Worm (Caenorhabditis elegans): ENCODE data around the gene F26H11.8.
A peak's percentile ranks its signal among the peaks of the same experiment; 100 is the strongest.

The F26H11.8 gene

DNA sequence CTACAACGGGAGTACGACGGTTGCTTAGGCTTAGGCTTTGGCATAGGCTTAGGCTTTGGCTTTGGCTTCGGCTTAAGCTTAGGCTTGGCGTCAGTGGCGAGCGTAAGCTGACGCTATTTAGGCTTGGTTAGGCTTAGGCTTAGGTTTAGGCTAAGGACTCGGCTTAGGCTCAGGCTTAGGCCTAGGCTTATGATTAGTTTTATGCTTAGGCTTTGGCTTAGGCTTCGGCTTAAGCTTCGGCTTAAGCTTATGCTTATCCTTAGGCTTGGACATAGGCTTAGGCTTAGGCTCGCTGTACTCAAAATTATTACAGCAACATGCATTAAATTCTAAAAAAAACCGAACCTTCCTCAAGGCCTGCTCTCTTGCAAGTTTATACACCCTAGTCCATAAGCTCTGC is 13.7 kb upstream of the F26H11.8 start:
- TF ChIP-seq ztf-23 (GFP tag; IDR thresholded peaks at IDR 0.05) (no peak), flt-1 (GFP tag; IDR thresholded peaks at IDR 0.05) (no peak), med-1 (GFP tag; optimal IDR thresholded peaks at IDR 0.05; ENCODE audit: insufficient read depth) (no peak), ztf-29 (GFP tag; IDR thresholded peaks at IDR 0.05) (peak; percentile 19; the same call in 1 of the 2 replicates)

DNA sequence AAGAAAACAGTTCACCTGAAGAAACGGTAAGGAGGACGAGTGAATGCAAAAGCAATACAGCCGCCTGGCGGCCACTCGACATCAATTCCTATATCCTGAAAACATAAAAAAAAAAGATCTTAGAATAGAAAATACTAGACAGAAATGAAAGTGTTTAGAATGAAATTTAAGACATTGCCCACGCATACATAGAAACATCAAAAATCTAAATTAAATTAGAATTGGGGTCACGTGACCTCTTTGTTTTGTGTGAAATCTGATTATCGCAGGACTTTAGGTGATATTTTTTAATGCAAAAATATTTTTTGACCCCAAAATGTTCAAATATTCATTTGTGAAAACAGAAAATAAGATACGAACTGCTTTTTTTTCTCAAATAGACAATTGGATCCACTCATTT is 10.5 kb upstream of the F26H11.8 start, which contains the start of gene acr-20:
TSS of gene acr-20 (minus strand) at position 101 of the 400 bp plus-strand sequence.
- no peak for TF ChIP-seq med-1 (GFP tag; optimal IDR thresholded peaks at IDR 0.05; ENCODE audit: insufficient read depth)
- TF ChIP-seq klf-2 (GFP tag; conservative IDR thresholded peaks at IDR 0.05): no peak
- TF ChIP-seq ref-1 (GFP tag; conservative IDR thresholded peaks at IDR 0.05): no peak
- no peak for TF ChIP-seq cog-1 (tag; optimal IDR thresholded peaks at IDR 0.05)
- TF ChIP-seq T22C8.4 (GFP tag; IDR thresholded peaks at IDR 0.05): no peak
- TF ChIP-seq flt-1 (GFP tag; IDR thresholded peaks at IDR 0.05): no peak
- TF ChIP-seq ztf-23 (GFP tag; IDR thresholded peaks at IDR 0.05): no peak
- no peak for TF ChIP-seq ztf-29 (GFP tag; IDR thresholded peaks at IDR 0.05)
- no peak for TF ChIP-seq tab-1 (GFP tag; IDR thresholded peaks at IDR 0.05)

DNA sequence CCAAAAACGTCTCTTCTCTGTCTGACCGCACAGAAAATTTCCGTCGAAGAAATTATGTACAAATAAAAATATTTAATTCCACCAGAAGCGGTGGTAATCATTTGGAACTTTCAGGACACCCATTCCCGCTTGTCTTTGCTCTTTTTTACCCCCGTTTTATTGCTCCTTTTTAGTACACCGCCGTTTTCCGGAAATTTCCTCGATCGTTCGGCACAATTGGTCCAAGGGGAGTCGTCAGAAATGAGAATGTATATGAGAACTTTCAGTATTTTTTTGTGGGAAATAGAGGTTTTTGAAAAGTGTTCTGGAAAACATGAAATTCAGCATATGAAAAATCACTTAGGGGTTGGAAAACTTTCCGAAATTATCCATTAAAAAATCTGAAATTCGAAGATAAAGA is 7.5 kb upstream of the F26H11.8 start:
- TF ChIP-seq klf-2 (GFP tag; conservative IDR thresholded peaks at IDR 0.05) (no peak), cog-1 (tag; optimal IDR thresholded peaks at IDR 0.05) (no peak), ztf-29 (GFP tag; IDR thresholded peaks at IDR 0.05) (no peak), ref-1 (GFP tag; conservative IDR thresholded peaks at IDR 0.05) (no peak), med-1 (GFP tag; optimal IDR thresholded peaks at IDR 0.05; ENCODE audit: insufficient read depth) (no peak), flt-1 (GFP tag; IDR thresholded peaks at IDR 0.05) (no peak), ztf-23 (GFP tag; IDR thresholded peaks at IDR 0.05) (no peak), tab-1 (GFP tag; IDR thresholded peaks at IDR 0.05) (no peak), T22C8.4 (GFP tag; IDR thresholded peaks at IDR 0.05) (no peak)

DNA sequence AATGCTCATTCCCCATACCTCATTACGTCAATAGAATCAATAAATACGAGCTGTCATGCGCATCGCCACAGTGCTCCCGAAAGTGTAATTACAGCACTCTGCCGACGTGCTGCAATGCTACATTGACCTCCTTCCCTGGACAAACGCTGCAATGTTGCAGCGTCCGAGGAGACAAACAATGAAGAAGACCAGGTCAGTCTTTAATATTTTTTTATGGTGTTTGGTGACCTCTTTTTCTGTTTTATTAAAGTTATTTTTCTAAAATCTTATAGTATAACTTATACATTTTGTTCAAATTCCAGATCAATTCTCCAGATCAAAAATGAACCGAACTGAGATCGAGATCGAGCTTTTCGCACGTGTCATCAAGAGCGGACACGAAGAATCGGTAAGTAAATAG is 6.9 kb upstream of the F26H11.8 start, which contains the start of gene sdz-26:
TSS of gene sdz-26 (plus strand) at position 301 of the 400 bp plus-strand sequence.
- TF ChIP-seq ztf-23 (GFP tag; IDR thresholded peaks at IDR 0.05) (no peak), T22C8.4 (GFP tag; IDR thresholded peaks at IDR 0.05) (no peak), med-1 (GFP tag; optimal IDR thresholded peaks at IDR 0.05; ENCODE audit: insufficient read depth) (no peak), tab-1 (GFP tag; IDR thresholded peaks at IDR 0.05) (no peak), ref-1 (GFP tag; conservative IDR thresholded peaks at IDR 0.05) (no peak), klf-2 (GFP tag; conservative IDR thresholded peaks at IDR 0.05) (no peak), cog-1 (tag; optimal IDR thresholded peaks at IDR 0.05) (no peak), flt-1 (GFP tag; IDR thresholded peaks at IDR 0.05) (no peak), ztf-29 (GFP tag; IDR thresholded peaks at IDR 0.05) (no peak)

DNA sequence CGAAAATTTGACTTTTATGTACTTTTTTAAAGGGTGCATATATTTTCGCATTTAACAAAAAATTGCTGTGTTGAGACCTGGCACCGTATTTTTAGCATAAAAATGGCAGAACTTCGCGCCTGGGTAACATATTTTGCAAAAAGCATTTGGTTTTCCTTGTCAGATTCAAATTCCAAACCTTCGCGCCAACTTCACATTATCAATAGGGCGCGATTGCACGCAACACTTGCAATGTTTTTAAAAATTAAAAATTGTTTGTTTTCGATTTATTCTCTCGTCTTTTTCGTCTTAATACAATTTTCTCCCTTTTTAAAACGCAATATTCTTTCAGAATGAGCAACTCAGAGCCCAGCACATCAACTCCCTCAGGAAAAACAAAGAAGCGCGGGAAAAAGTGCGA is 4.7 kb upstream of the F26H11.8 start, which contains the start of gene mes-2:
TSS of gene mes-2 (plus strand) at position 330 of the 400 bp plus-strand sequence.
- TF ChIP-seq ztf-23 (GFP tag; IDR thresholded peaks at IDR 0.05): peak; percentile 47; the same call in 1 of the 2 replicates
- TF ChIP-seq ref-1 (GFP tag; conservative IDR thresholded peaks at IDR 0.05): no peak
- TF ChIP-seq flt-1 (GFP tag; IDR thresholded peaks at IDR 0.05): peak; percentile 74; the same call in 1 of the 2 replicates

DNA sequence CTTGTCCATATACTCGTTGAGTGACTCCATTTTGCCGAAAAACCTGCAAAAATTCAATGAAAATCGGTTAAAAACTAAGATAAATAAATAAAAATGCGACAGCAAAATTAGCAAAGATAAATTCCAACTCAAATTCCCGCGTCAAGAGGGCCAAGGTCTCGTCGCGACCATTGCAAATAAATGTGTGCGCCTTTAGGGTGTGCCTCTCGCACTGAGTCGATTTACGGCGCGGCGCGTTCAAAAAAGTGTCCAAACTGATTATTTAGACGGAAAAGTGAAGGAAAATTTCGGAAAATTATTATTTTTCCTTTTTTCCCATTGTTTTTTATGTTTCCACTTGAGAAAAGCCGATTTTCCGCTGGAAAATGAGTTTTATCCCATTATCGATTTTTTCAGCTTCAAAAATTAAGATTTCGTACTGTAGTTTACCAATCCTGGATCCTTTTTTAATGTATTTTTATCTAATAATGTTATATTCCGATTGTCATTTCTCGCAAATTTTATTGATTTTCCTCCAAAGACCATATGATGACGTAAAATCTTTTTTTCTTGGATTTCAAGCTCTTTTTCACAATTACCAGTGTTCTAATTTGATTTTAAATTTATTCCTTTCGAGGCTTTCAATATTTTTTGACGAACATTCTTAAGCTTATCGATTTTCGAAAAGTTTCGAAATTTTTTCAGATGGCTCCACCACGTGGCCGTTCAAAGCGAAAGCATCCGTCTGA is 1.9 kb downstream of the F26H11.8 start, which contains the start of the genes kbp-3 and nurf-1:
TSS of gene kbp-3 (minus strand) at position 43 of the 728 bp plus-strand sequence.
TSS of gene nurf-1 (plus strand) at position 678 of the 728 bp plus-strand sequence.
- TF ChIP-seq T22C8.4 (GFP tag; IDR thresholded peaks at IDR 0.05): peak; percentile 54; the same call in 1 of the 2 replicates
- no peak for TF ChIP-seq ztf-23 (GFP tag; IDR thresholded peaks at IDR 0.05)

DNA sequence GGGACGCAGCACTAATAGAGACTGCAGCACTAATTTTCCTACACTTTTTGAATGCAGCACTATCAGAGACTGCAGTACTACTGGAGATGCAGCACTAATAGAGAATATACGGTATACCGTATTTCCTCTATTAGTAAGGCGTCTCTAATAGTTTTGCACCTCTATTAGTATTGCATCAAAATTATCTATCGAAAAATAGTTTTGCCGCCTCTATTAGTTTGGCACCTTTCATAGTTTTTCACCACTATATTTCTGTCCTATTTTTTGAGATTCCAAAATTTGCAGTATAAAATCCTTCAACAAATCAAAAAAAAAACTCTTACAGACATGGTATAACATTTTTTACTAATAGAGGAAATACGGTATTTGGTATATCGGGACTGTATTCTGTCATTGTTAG is 5.5 kb downstream of the F26H11.8 start:
- TF ChIP-seq ztf-29 (GFP tag; IDR thresholded peaks at IDR 0.05) (no peak), med-1 (GFP tag; optimal IDR thresholded peaks at IDR 0.05; ENCODE audit: insufficient read depth) (no peak)

DNA sequence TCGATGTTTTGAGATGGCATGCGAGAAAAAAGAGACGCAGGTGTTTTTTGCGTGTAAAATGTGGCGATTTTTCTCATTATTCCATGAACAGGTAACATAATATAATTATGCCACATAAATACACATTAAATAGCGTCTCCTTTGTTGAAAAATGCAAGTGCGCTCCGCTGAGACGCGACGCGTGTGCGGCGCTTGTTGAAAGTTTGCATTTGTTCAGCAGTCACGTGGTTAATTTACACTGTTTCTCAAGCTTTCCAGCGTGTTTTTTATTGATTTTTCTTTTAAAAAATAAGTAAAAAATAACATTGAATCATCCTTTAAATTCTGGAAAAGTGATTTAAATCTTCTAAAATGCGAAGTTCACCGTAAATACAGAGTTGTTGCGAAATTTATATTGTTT is 11.3 kb downstream of the F26H11.8 start:
- TF ChIP-seq ztf-29 (GFP tag; IDR thresholded peaks at IDR 0.05) (no peak), med-1 (GFP tag; optimal IDR thresholded peaks at IDR 0.05; ENCODE audit: insufficient read depth) (no peak), ztf-23 (GFP tag; IDR thresholded peaks at IDR 0.05) (peak; percentile 67), cog-1 (tag; optimal IDR thresholded peaks at IDR 0.05) (peak; percentile 59)

DNA sequence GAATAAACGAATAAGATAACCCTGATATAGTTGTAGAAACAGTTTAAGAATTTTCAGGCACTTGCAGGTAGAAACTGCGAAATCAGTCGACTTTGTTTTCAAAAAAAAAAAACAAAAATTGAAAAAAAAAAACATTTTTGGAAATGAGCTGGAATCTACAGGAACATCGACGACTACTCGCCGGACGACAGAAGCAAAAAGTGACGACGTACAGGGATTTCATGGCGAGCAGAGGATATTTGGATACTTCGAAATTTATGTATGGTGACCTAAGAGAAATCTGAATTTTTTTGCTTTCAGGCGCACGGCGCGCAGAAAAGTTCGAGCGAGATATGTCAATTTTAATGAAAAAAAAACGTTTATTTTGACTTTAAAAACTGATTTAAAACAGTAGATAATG is 12.8 kb downstream of the F26H11.8 start:
- no peak for TF ChIP-seq ref-1 (GFP tag; conservative IDR thresholded peaks at IDR 0.05)
- no peak for TF ChIP-seq ztf-23 (GFP tag; IDR thresholded peaks at IDR 0.05)
- no peak for TF ChIP-seq klf-2 (GFP tag; conservative IDR thresholded peaks at IDR 0.05)
- TF ChIP-seq flt-1 (GFP tag; IDR thresholded peaks at IDR 0.05): no peak
- no peak for TF ChIP-seq T22C8.4 (GFP tag; IDR thresholded peaks at IDR 0.05)
- no peak for TF ChIP-seq tab-1 (GFP tag; IDR thresholded peaks at IDR 0.05)
- no peak for TF ChIP-seq cog-1 (tag; optimal IDR thresholded peaks at IDR 0.05)
- TF ChIP-seq ztf-29 (GFP tag; IDR thresholded peaks at IDR 0.05): no peak
- TF ChIP-seq med-1 (GFP tag; optimal IDR thresholded peaks at IDR 0.05; ENCODE audit: insufficient read depth): no peak

DNA sequence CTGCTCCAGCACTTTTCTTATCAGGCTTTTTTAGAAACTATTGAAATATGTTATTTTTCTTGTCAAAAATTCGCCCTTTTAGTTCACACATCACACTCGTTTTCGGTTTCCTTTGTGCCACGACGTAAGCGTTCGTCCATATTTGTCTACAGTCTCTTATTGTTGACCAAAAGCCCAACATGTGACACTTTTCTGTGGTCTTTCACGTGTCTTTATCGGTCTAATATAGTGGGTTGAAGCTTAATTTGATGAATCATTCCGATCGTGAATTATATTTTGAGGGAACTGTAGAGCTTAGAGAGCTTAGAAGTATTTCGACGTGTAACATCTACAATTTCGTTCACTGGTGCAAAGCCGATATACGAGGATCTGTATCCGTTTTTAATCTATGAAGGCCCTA is 16.0 kb downstream of the F26H11.8 start:
- TF ChIP-seq T22C8.4 (GFP tag; IDR thresholded peaks at IDR 0.05) (no peak), ztf-23 (GFP tag; IDR thresholded peaks at IDR 0.05) (no peak), ref-1 (GFP tag; conservative IDR thresholded peaks at IDR 0.05) (no peak)

Measured in whole organism, midembryonic.